Fruit fly (Drosophila melanogaster) whole organism, embryonic: ENCODE measurements around the gene Gnpat.

Experiments
- ATbp ChIP-seq: fragments of 200-800 bp; sonication (Bioruptor generic); optimal IDR thresholded peaks from 2 replicates; lab custom pipeline; 2017; ENCODE audit warnings: missing biosample characterization, mild to moderate bottlenecking, missing genetic modification characterization, missing genetic modification reagents
- Bgb ChIP-seq: fragments of 200-800 bp; sonication (Bioruptor generic); IDR thresholded peaks from 2 replicates; pipeline ENCODE4 v1.3.6; 2022; ENCODE audit warnings: missing biosample characterization, missing genetic modification characterization; ENCODE audit not compliant: partially characterized antibody
- CG10366 ChIP-seq: fragments of 200-800 bp; sonication (Bioruptor generic); IDR thresholded peaks from 2 replicates; pipeline ENCODE4 v1.3.6; 2022; ENCODE audit warnings: missing biosample characterization, missing genetic modification characterization
- CG13287 ChIP-seq: fragments of 200-800 bp; sonication (Bioruptor generic); IDR thresholded peaks from 2 replicates; pipeline ENCODE4 v1.3.6; 2022; ENCODE audit warnings: missing biosample characterization, missing genetic modification characterization; ENCODE audit not compliant: partially characterized antibody
- CG14441 ChIP-seq: fragments of 200-800 bp; sonication (Bioruptor generic); IDR thresholded peaks from 2 replicates; pipeline ENCODE4 v1.3.6; 2022; ENCODE audit warnings: missing biosample characterization, missing genetic modification characterization
- CG14860 ChIP-seq: fragments of 200-800 bp; sonication (Bioruptor generic); IDR thresholded peaks from 3 replicates; pipeline ENCODE4 v1.3.6; 2022; ENCODE audit warnings: missing biosample characterization, missing genetic modification characterization; ENCODE audit not compliant: partially characterized antibody
- CG2199 ChIP-seq: fragments of 200-800 bp; sonication (Bioruptor generic); IDR thresholded peaks from 3 replicates; pipeline ENCODE4 v1.3.6; 2022; ENCODE audit warnings: missing biosample characterization, missing genetic modification characterization
- CG3163 ChIP-seq: fragments of 200-800 bp; sonication (Bioruptor generic); optimal IDR thresholded peaks from 3 replicates; lab custom pipeline; 2016; ENCODE audit warnings: missing biosample characterization, missing genetic modification characterization
- CG42726 ChIP-seq: fragments of 200-800 bp; sonication (Bioruptor generic); IDR thresholded peaks from 2 replicates; pipeline ENCODE4 v1.3.6; 2022; ENCODE audit warnings: missing biosample characterization, missing genetic modification characterization; ENCODE audit not compliant: partially characterized antibody
- CG7963 ChIP-seq: fragments of 200-800 bp; sonication (Bioruptor generic); IDR thresholded peaks from 3 replicates; pipeline ENCODE4 v1.3.6; 2022; ENCODE audit warnings: missing biosample characterization, missing genetic modification characterization; ENCODE audit not compliant: partially characterized antibody
- CG8944 ChIP-seq: fragments of 200-800 bp; sonication (Bioruptor generic); optimal IDR thresholded peaks from 3 replicates; lab custom pipeline; 2016; ENCODE audit warnings: missing biosample characterization, missing genetic modification characterization
- Dll ChIP-seq: fragments of 200-800 bp; sonication (Bioruptor generic); IDR thresholded peaks from 4 replicates; pipeline ENCODE4 v1.3.6; 2022; ENCODE audit warnings: missing biosample characterization, missing genetic modification characterization; ENCODE audit not compliant: partially characterized antibody
- Doc3 ChIP-seq: fragments of 200-800 bp; sonication (Bioruptor generic); IDR thresholded peaks from 3 replicates; pipeline ENCODE4 v1.3.6; 2022; ENCODE audit warnings: missing biosample characterization, missing genetic modification characterization; ENCODE audit not compliant: partially characterized antibody
- GATAe ChIP-seq: fragments of 200-800 bp; sonication (Bioruptor generic); conservative IDR thresholded peaks from 2 replicates; pipeline ENCODE4 v1.3.6; 2022; ENCODE audit warnings: missing biosample characterization, missing genetic modification characterization
- HLH4C ChIP-seq: fragments of 200-800 bp; sonication (Bioruptor generic); IDR thresholded peaks from 3 replicates; pipeline ENCODE4 v1.3.6; 2022; ENCODE audit warnings: missing biosample characterization, missing genetic modification characterization; ENCODE audit not compliant: partially characterized antibody
- Nf-YB ChIP-seq: fragments of 200-800 bp; sonication (Bioruptor generic); optimal IDR thresholded peaks from 3 replicates; lab custom pipeline; 2019; ENCODE audit warnings: missing biosample characterization, mild to moderate bottlenecking, missing genetic modification characterization, moderate library complexity
- Opbp ChIP-seq: fragments of 200-800 bp; sonication (Bioruptor generic); IDR thresholded peaks from 3 replicates; pipeline ENCODE4 v1.3.6; 2022; ENCODE audit warnings: missing biosample characterization, missing genetic modification characterization; ENCODE audit not compliant: partially characterized antibody
- Optix ChIP-seq: fragments of 200-800 bp; sonication (Bioruptor generic); IDR thresholded peaks from 3 replicates; pipeline ENCODE4 v1.3.6; 2022; ENCODE audit warnings: missing biosample characterization, missing genetic modification characterization
- PHDP ChIP-seq: fragments of 200-800 bp; sonication (Bioruptor generic); optimal IDR thresholded peaks from 3 replicates; lab custom pipeline; 2018; ENCODE audit warnings: missing biosample characterization, mild to moderate bottlenecking, missing genetic modification characterization, moderate library complexity
- Scr ChIP-seq: fragments of 200-800 bp; sonication (Bioruptor generic); IDR thresholded peaks from 2 replicates; pipeline ENCODE4 v1.3.6; 2022; ENCODE audit warnings: missing biosample characterization, missing genetic modification characterization; ENCODE audit not compliant: partially characterized antibody
- Side ChIP-seq: fragments of 200-800 bp; sonication (Bioruptor generic); optimal IDR thresholded peaks from 2 replicates; lab custom pipeline; 2016; ENCODE audit warnings: missing biosample characterization, missing genetic modification characterization
- Sry-β ChIP-seq: fragments of 200-800 bp; sonication (Bioruptor generic); optimal IDR thresholded peaks from 2 replicates; lab custom pipeline; 2018; ENCODE audit warnings: missing biosample characterization, mild to moderate bottlenecking, missing genetic modification characterization, moderate library complexity
- Sry-δ ChIP-seq: fragments of 200-800 bp; sonication (Bioruptor generic); optimal IDR thresholded peaks from 2 replicates; lab custom pipeline; 2016; ENCODE audit warnings: missing biosample characterization, missing genetic modification characterization
- abd-A ChIP-seq: fragments of 200-800 bp; sonication (Bioruptor generic); optimal IDR thresholded peaks from 3 replicates; lab custom pipeline; 2019; ENCODE audit warnings: missing biosample characterization, mild to moderate bottlenecking, missing genetic modification characterization, moderate library complexity
- amos ChIP-seq: fragments of 200-800 bp; sonication (Bioruptor generic); IDR thresholded peaks from 2 replicates; pipeline ENCODE4 v1.3.6; 2022; ENCODE audit warnings: missing biosample characterization, missing genetic modification characterization; ENCODE audit not compliant: partially characterized antibody
- ato ChIP-seq: fragments of 200-800 bp; sonication (Bioruptor generic); IDR thresholded peaks from 2 replicates; pipeline ENCODE4 v1.3.6; 2022; ENCODE audit warnings: missing biosample characterization, missing genetic modification characterization; ENCODE audit not compliant: partially characterized antibody
- cad ChIP-seq: fragments of >200 bp; optimal IDR thresholded peaks from 2 replicates; lab custom pipeline; 2017; ENCODE audit warnings: missing biosample characterization, missing genetic modification characterization
- crp ChIP-seq, 2 experiments: fragments of 200-800 bp; sonication (Bioruptor generic); optimal IDR thresholded peaks; 2 replicates in 1 of 2; 3 replicates in 1 of 2; lab custom pipeline; 2017; ENCODE audit warnings: missing biosample characterization in 2 of 2, missing genetic modification characterization in 2 of 2, mild to moderate bottlenecking in 1 of 2, moderate library complexity in 1 of 2
- da ChIP-seq: fragments of 200-800 bp; sonication (Bioruptor generic); optimal IDR thresholded peaks from 2 replicates; lab custom pipeline; 2016; ENCODE audit warnings: missing biosample characterization, missing genetic modification characterization
- hbn ChIP-seq: fragments of 200-800 bp; sonication (Bioruptor generic); IDR thresholded peaks from 2 replicates; pipeline ENCODE4 v1.3.6; 2022; ENCODE audit warnings: missing biosample characterization, missing genetic modification characterization; ENCODE audit not compliant: partially characterized antibody
- inv ChIP-seq: fragments of 200-800 bp; sonication (Bioruptor generic); IDR thresholded peaks from 2 replicates; pipeline ENCODE4 v1.3.6; 2022; ENCODE audit warnings: missing biosample characterization, missing genetic modification characterization; ENCODE audit not compliant: partially characterized antibody
- knrl ChIP-seq: fragments of 200-800 bp; sonication (Bioruptor generic); IDR thresholded peaks from 3 replicates; pipeline ENCODE4 v1.3.6; 2022; ENCODE audit warnings: missing biosample characterization, missing genetic modification characterization; ENCODE audit not compliant: partially characterized antibody
- mam ChIP-seq: fragments of 200-800 bp; sonication (Bioruptor generic); optimal IDR thresholded peaks from 3 replicates; lab custom pipeline; 2016; ENCODE audit warnings: missing biosample characterization, missing genetic modification characterization
- mld ChIP-seq: fragments of 200-800 bp; sonication (Bioruptor generic); IDR thresholded peaks from 3 replicates; pipeline ENCODE4 v1.3.6; 2022; ENCODE audit warnings: missing biosample characterization, missing genetic modification characterization; ENCODE audit not compliant: partially characterized antibody
- nerfin-2 ChIP-seq: fragments of 200-800 bp; sonication (Bioruptor generic); IDR thresholded peaks from 2 replicates; pipeline ENCODE4 v1.3.6; 2022; ENCODE audit warnings: missing biosample characterization, missing genetic modification characterization; ENCODE audit not compliant: partially characterized antibody
- pan ChIP-seq, 4 experiments: fragments of >200 bp in 3 of 4; fragments of 200-800 bp in 1 of 4; sonication (Bioruptor generic) in 1 of 4; optimal IDR thresholded peaks in 3 of 4; IDR thresholded peaks in 1 of 4; 2 replicates each; pipeline versions ENCODE4 v1.3.6 to Lab custom; 2017 to 2022; ENCODE audit warnings: missing biosample characterization in 2 of 4, missing genetic modification characterization in 2 of 4, mixed read lengths in 1 of 4
- pum ChIP-seq: fragments of 200-800 bp; sonication (Bioruptor generic); optimal IDR thresholded peaks from 2 replicates; lab custom pipeline; 2016; ENCODE audit warnings: missing biosample characterization, missing genetic modification characterization
- row ChIP-seq: fragments of 200-800 bp; sonication (Bioruptor generic); IDR thresholded peaks from 3 replicates; pipeline ENCODE4 v1.3.6; 2022; ENCODE audit warnings: missing biosample characterization, missing genetic modification characterization
- sens ChIP-seq: fragments of 200-800 bp; sonication (Bioruptor generic); peaks from one replicate; lab custom pipeline; 2016; ENCODE audit warnings: missing biosample characterization, missing genetic modification characterization
- sisA ChIP-seq: fragments of 200-800 bp; sonication (Bioruptor generic); IDR thresholded peaks from 2 replicates; pipeline ENCODE4 v1.3.6; 2022; ENCODE audit warnings: missing biosample characterization, missing genetic modification characterization
- sna ChIP-seq: fragments of 200-800 bp; sonication (Bioruptor generic); IDR thresholded peaks from 2 replicates; pipeline ENCODE4 v1.3.6; 2022; ENCODE audit warnings: missing biosample characterization, missing genetic modification characterization; ENCODE audit not compliant: partially characterized antibody
- sqz ChIP-seq: fragments of 200-800 bp; sonication (Bioruptor generic); optimal IDR thresholded peaks from 3 replicates; lab custom pipeline; 2018; ENCODE audit warnings: missing biosample characterization, mild to moderate bottlenecking, missing genetic modification characterization
- sug ChIP-seq: fragments of 200-800 bp; optimal IDR thresholded peaks from 2 replicates; lab custom pipeline; 2019; ENCODE audit warnings: missing biosample characterization, mild to moderate bottlenecking, missing genetic modification characterization, moderate library complexity
- toy ChIP-seq: fragments of 200-800 bp; sonication (Bioruptor generic); IDR thresholded peaks from 2 replicates; pipeline ENCODE4 v1.3.6; 2022; ENCODE audit warnings: missing biosample characterization, missing genetic modification characterization
- unc-4 ChIP-seq: fragments of 200-800 bp; sonication (Bioruptor generic); IDR thresholded peaks from 2 replicates; pipeline ENCODE4 v1.3.6; 2022; ENCODE audit warnings: missing biosample characterization, missing genetic modification characterization; ENCODE audit not compliant: partially characterized antibody
- zen2 ChIP-seq: fragments of 200-800 bp; sonication (Bioruptor generic); IDR thresholded peaks from 3 replicates; pipeline ENCODE4 v1.3.6; 2022; ENCODE audit warnings: missing biosample characterization, missing genetic modification characterization; ENCODE audit not compliant: partially characterized antibody

Gnpat gene

DNA sequence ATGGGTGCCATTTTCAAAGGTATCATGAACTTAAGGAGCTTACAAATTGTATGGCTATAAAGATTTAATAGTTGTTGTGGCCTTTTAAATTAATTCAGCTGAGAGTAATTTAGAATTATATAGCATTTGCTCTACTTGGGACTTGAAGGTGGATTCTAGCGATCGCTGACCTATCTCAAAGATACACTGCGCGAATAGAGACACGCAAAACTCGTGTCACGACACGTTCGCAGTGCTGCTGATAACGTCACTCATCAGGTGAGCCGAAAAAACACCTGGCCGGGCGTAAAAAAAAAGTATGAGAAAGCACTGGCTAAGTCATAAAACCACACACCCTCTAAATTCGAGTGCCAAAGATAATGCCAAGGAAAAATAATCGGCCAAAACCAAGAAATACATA lies 1.1 kb downstream of the Gnpat start (continued):
- TF ChIP-seq CG10366 = no peak
- peak; percentile 26; the same call in 1 of the 2 replicates for TF ChIP-seq CG14441 (GFP tag; lab: Robert Waterston, UW)
- TF ChIP-seq cad (GFP tag; lab: Kevin White, UChicago) = peak; percentile 40
- TF ChIP-seq Scr (GFP tag; lab: Robert Waterston, UW) = peak; percentile 77
- 0 out of 2 replicates have a peak, but pooled peaks have one; percentile 38 for TF ChIP-seq sna (GFP tag; lab: Robert Waterston, UW)
- peak; percentile 28 for TF ChIP-seq Sry-δ
- no peak for TF ChIP-seq sens (GFP tag; lab: Kevin White, UChicago)
- TF ChIP-seq Sry-β = peak; percentile 77
- TF ChIP-seq abd-A (tag; lab: Kevin White, UChicago) = no peak
- peak; percentile 26 to 38 for TF ChIP-seq crp (GFP tag; optimal IDR thresholded peaks at IDR 0.05; lab: Kevin White, UChicago)
- TF ChIP-seq GATAe (GFP tag; lab: Robert Waterston, UW) = peak; percentile 44; the same call in 1 of the 2 replicates
- peak; percentile 66; the same call in 1 of the 3 replicates for TF ChIP-seq CG14860 (GFP tag; lab: Robert Waterston, UW)
- no peak for TF ChIP-seq Nf-YB
- TF ChIP-seq CG7963 (GFP tag; lab: Robert Waterston, UW) = peak; percentile 55; the same call in 2 of the 3 replicates
- TF ChIP-seq CG13287 (GFP tag; lab: Robert Waterston, UW) = peak; percentile 52
- peak; percentile 32; the same call in 1 of the 3 replicates for TF ChIP-seq Opbp (GFP tag; lab: Robert Waterston, UW)
- TF ChIP-seq Side = peak; percentile 4
- peak; percentile 73; the same call in 2 of the 3 replicates for TF ChIP-seq knrl
- TF ChIP-seq pum (GFP tag; lab: Kevin White, UChicago) = peak; percentile 24
- TF ChIP-seq HLH4C (GFP tag; lab: Robert Waterston, UW) = peak; percentile 57; the same call in 2 of the 3 replicates
- peak; percentile 71 for TF ChIP-seq hbn (GFP tag; lab: Robert Waterston, UW)
- TF ChIP-seq Optix (GFP tag; lab: Robert Waterston, UW) = peak; percentile 12; the same call in 1 of the 3 replicates
- TF ChIP-seq amos = peak; percentile 67
- TF ChIP-seq row (GFP tag; lab: Robert Waterston, UW) = peak; percentile 22; the same call in 1 of the 3 replicates
- TF ChIP-seq pan (optimal IDR thresholded peaks at IDR 0.05; lab: Kevin White, UChicago) = no peak
- TF ChIP-seq pan (GFP tag; optimal IDR thresholded peaks at IDR 0.05 in 1 of 2, IDR thresholded peaks at IDR 0.05 in 1 of 2) = peak in 1 of 2 experiments; percentile 10
- TF ChIP-seq da (GFP tag; lab: Kevin White, UChicago) = no peak
- peak; percentile 55 for TF ChIP-seq inv (GFP tag; lab: Robert Waterston, UW)
- peak; percentile 78 for TF ChIP-seq zen2 (GFP tag; lab: Robert Waterston, UW)
- TF ChIP-seq Bgb (GFP tag; lab: Robert Waterston, UW) = peak; percentile 67
- 0 out of 2 replicates have a peak, but pooled peaks have one; percentile 37 for TF ChIP-seq ato
- no peak for TF ChIP-seq PHDP
- TF ChIP-seq unc-4 (GFP tag; lab: Robert Waterston, UW) = peak; percentile 51
- TF ChIP-seq sqz (GFP tag; lab: Kevin White, UChicago) = peak; percentile 8
- no peak for TF ChIP-seq CG3163 (GFP tag; lab: Kevin White, UChicago)
- no peak for TF ChIP-seq ATbp
- TF ChIP-seq nerfin-2 (GFP tag; lab: Robert Waterston, UW) = peak; percentile 60; the same call in 1 of the 2 replicates
- peak; percentile 79 for TF ChIP-seq Doc3
- peak; percentile 71; the same call in 2 of the 3 replicates for TF ChIP-seq mld (GFP tag; lab: Robert Waterston, UW)
- TF ChIP-seq sisA (GFP tag; lab: Robert Waterston, UW) = 0 out of 2 replicates have a peak, but pooled peaks have one; percentile 18
- TF ChIP-seq CG42726 (GFP tag; lab: Robert Waterston, UW) = 0 out of 2 replicates have a peak, but pooled peaks have one; percentile 21
- 0 out of 3 replicates have a peak, but pooled peaks have one; percentile 30 for TF ChIP-seq CG2199 (GFP tag; lab: Robert Waterston, UW)
- TF ChIP-seq CG8944 (GFP tag; lab: Kevin White, UChicago) = no peak
- peak; percentile 35 for TF ChIP-seq sug
- peak; percentile 19 for TF ChIP-seq mam (GFP tag; lab: Kevin White, UChicago)
- TF ChIP-seq Dll (GFP tag; lab: Robert Waterston, UW) = peak; percentile 80
- no peak for TF ChIP-seq toy (GFP tag; lab: Robert Waterston, UW)
